Worm (Caenorhabditis elegans) whole organism, late embryonic: ENCODE results near the gene C05B5.2.

Experiments used
- C08G9.2 ChIP-seq: sonication (generic microtip); optimal IDR thresholded peaks from 2 replicates; lab custom pipeline; 2016; ENCODE audit warnings: mild to moderate bottlenecking, missing genetic modification characterization, moderate library complexity, missing compliant biosample characterization
- C38D4.7 ChIP-seq: fragments of 200-800 bp; sonication (Bioruptor generic); optimal IDR thresholded peaks from 2 replicates; lab custom pipeline; 2018; ENCODE audit warnings: mild to moderate bottlenecking, missing genetic modification characterization, moderate library complexity, missing compliant biosample characterization
- F13H6.1 ChIP-seq: sonication (generic microtip); optimal IDR thresholded peaks from 2 replicates; lab custom pipeline; 2016; ENCODE audit warnings: missing genetic modification characterization, missing compliant biosample characterization
- K02D7.2 ChIP-seq: sonication (generic microtip); optimal IDR thresholded peaks from 2 replicates; lab custom pipeline; 2017; ENCODE audit warnings: mild to moderate bottlenecking, missing genetic modification characterization, missing compliant biosample characterization
- Y22D7AL.16 ChIP-seq: sonication (generic microtip); optimal IDR thresholded peaks from 2 replicates; lab custom pipeline; 2016; ENCODE audit warnings: missing genetic modification characterization, missing compliant biosample characterization
- ama-1 ChIP-seq: fragments of 150-350 bp; optimal IDR thresholded peaks from 2 replicates; lab custom pipeline; 2014
- ceh-14 ChIP-seq: sonication (generic microtip); optimal IDR thresholded peaks from 2 replicates; lab custom pipeline; 2016; ENCODE audit warnings: missing genotype, missing genetic modification characterization, missing compliant biosample characterization
- ceh-22 ChIP-seq: sonication (generic microtip); optimal IDR thresholded peaks from 2 replicates; lab custom pipeline; 2017; ENCODE audit warnings: missing biosample characterization, missing genetic modification characterization
- ceh-24 ChIP-seq: sonication (generic microtip); optimal IDR thresholded peaks from 2 replicates; lab custom pipeline; 2016; ENCODE audit warnings: mild to moderate bottlenecking, missing genetic modification characterization, missing compliant biosample characterization
- ceh-30 ChIP-seq: fragments of 150-350 bp; optimal IDR thresholded peaks from 2 replicates; lab custom pipeline; 2014; ENCODE audit warnings: missing biosample characterization, missing genetic modification characterization
- ceh-31 ChIP-seq: sonication (generic microtip); optimal IDR thresholded peaks from 2 replicates; lab custom pipeline; 2016; ENCODE audit warnings: missing genetic modification characterization, missing compliant biosample characterization
- ceh-45 ChIP-seq: fragments of 200-800 bp; sonication (Bioruptor generic); IDR thresholded peaks from 2 replicates; pipeline ENCODE4 v1.3.6; 2022; ENCODE audit warnings: missing genetic modification reagents, missing genetic modification characterization, missing compliant biosample characterization
- ceh-48 ChIP-seq: sonication (generic microtip); optimal IDR thresholded peaks from 2 replicates; lab custom pipeline; 2016; ENCODE audit warnings: missing genetic modification characterization, inconsistent platforms, missing compliant biosample characterization
- ceh-6 ChIP-seq: fragments of 200-800 bp; sonication (Bioruptor generic); optimal IDR thresholded peaks from 2 replicates; lab custom pipeline; 2018; ENCODE audit warnings: mild to moderate bottlenecking, missing genetic modification characterization, missing compliant biosample characterization
- ceh-9 ChIP-seq: sonication (generic microtip); optimal IDR thresholded peaks from 2 replicates; lab custom pipeline; 2016; ENCODE audit warnings: mild to moderate bottlenecking, missing genetic modification characterization, inconsistent platforms, missing compliant biosample characterization
- elt-2 ChIP-seq: sonication (generic microtip); optimal IDR thresholded peaks from 2 replicates; lab custom pipeline; 2016; ENCODE audit warnings: missing genetic modification reagents, missing genetic modification characterization, missing compliant biosample characterization
- elt-4 ChIP-seq: sonication (generic microtip); optimal IDR thresholded peaks from 2 replicates; lab custom pipeline; 2016; ENCODE audit warnings: missing genetic modification characterization, missing compliant biosample characterization
- ets-4 ChIP-seq: sonication (generic microtip); optimal IDR thresholded peaks from 2 replicates; lab custom pipeline; 2016; ENCODE audit warnings: missing genetic modification characterization, missing compliant biosample characterization
- eyg-1 ChIP-seq: sonication (generic microtip); optimal IDR thresholded peaks from 2 replicates; lab custom pipeline; 2016; ENCODE audit warnings: missing genotype, missing genetic modification characterization, missing compliant biosample characterization
- fax-1 ChIP-seq: sonication (generic microtip); optimal IDR thresholded peaks from 2 replicates; lab custom pipeline; 2016; ENCODE audit warnings: missing genotype, missing genetic modification characterization, missing compliant biosample characterization
- fkh-10 ChIP-seq: fragments of 150-350 bp; optimal IDR thresholded peaks from 2 replicates; lab custom pipeline; 2014; ENCODE audit warnings: missing biosample characterization, missing genetic modification reagents, missing genetic modification characterization
- fkh-6 ChIP-seq: sonication (generic microtip); optimal IDR thresholded peaks from 2 replicates; lab custom pipeline; 2016; ENCODE audit warnings: missing genetic modification characterization, missing compliant biosample characterization
- gmeb-2 ChIP-seq: sonication (generic microtip); optimal IDR thresholded peaks from 2 replicates; lab custom pipeline; 2016; ENCODE audit warnings: missing genetic modification characterization, inconsistent platforms, missing compliant biosample characterization
- hlh-13 ChIP-seq: fragments of 200-800 bp; sonication (Bioruptor generic); optimal IDR thresholded peaks from 2 replicates; lab custom pipeline; 2018; ENCODE audit warnings: mild to moderate bottlenecking, missing genetic modification characterization, missing compliant biosample characterization
- hlh-15 ChIP-seq: sonication (generic microtip); optimal IDR thresholded peaks from 2 replicates; lab custom pipeline; 2016; ENCODE audit warnings: missing genetic modification characterization, missing compliant biosample characterization
- hlh-30 ChIP-seq: sonication (generic microtip); optimal IDR thresholded peaks from 2 replicates; lab custom pipeline; 2017; ENCODE audit warnings: antibody characterized with exemption, missing genetic modification characterization, missing compliant biosample characterization; ENCODE audit not compliant: insufficient read depth
- hlh-6 ChIP-seq: sonication (generic microtip); optimal IDR thresholded peaks from 2 replicates; lab custom pipeline; 2016; ENCODE audit warnings: missing genotype, missing genetic modification characterization, missing compliant biosample characterization
- hlh-8 ChIP-seq: sonication (generic microtip); optimal IDR thresholded peaks from 2 replicates; lab custom pipeline; 2016; ENCODE audit warnings: missing genotype, missing genetic modification characterization, missing compliant biosample characterization
- lim-6 ChIP-seq: sonication (generic microtip); optimal IDR thresholded peaks from 2 replicates; lab custom pipeline; 2016; ENCODE audit warnings: missing genetic modification characterization, missing compliant biosample characterization
- lin-11 ChIP-seq: fragments of 200-800 bp; sonication (Bioruptor generic); optimal IDR thresholded peaks from 2 replicates; lab custom pipeline; 2018; ENCODE audit warnings: mild to moderate bottlenecking, missing genetic modification characterization, missing compliant biosample characterization
- madf-2 ChIP-seq: sonication (generic microtip); optimal IDR thresholded peaks from 2 replicates; lab custom pipeline; 2017; ENCODE audit warnings: missing genetic modification characterization, missing compliant biosample characterization
- mec-3 ChIP-seq: sonication (generic microtip); optimal IDR thresholded peaks from 2 replicates; lab custom pipeline; 2016; ENCODE audit warnings: borderline replicate concordance, missing genetic modification characterization, missing compliant biosample characterization
- nfya-1 ChIP-seq: sonication (generic microtip); optimal IDR thresholded peaks from 2 replicates; lab custom pipeline; 2017; ENCODE audit warnings: missing genetic modification characterization, mild to moderate bottlenecking, missing compliant biosample characterization, antibody characterized with exemption, moderate library complexity
- nhr-11 ChIP-seq: fragments of 150-350 bp; optimal IDR thresholded peaks from 2 replicates; lab custom pipeline; 2014; ENCODE audit warnings: missing biosample characterization, missing genetic modification characterization
- nhr-232 ChIP-seq: sonication (generic microtip); optimal IDR thresholded peaks from 2 replicates; lab custom pipeline; 2016; ENCODE audit warnings: missing genetic modification characterization, missing compliant biosample characterization
- npax-4 ChIP-seq: sonication (generic microtip); optimal IDR thresholded peaks from 2 replicates; lab custom pipeline; 2016; ENCODE audit warnings: missing genetic modification characterization, missing compliant biosample characterization
- odd-2 ChIP-seq: sonication (generic microtip); optimal IDR thresholded peaks from 2 replicates; lab custom pipeline; 2017; ENCODE audit warnings: antibody characterized with exemption, mild to moderate bottlenecking, missing genetic modification characterization, missing compliant biosample characterization
- pag-3 ChIP-seq: sonication (generic microtip); optimal IDR thresholded peaks from 2 replicates; lab custom pipeline; 2016; ENCODE audit warnings: missing compliant biosample characterization, missing genetic modification characterization, borderline replicate concordance
- pat-9 ChIP-seq: fragments of 200-800 bp; sonication (Bioruptor generic); optimal IDR thresholded peaks from 2 replicates; lab custom pipeline; 2018; ENCODE audit warnings: mild to moderate bottlenecking, missing genetic modification characterization, moderate library complexity, missing compliant biosample characterization
- pha-4 ChIP-seq: fragments of 150-350 bp; optimal IDR thresholded peaks from 2 replicates; lab custom pipeline; 2018; ENCODE audit warnings: missing biosample characterization, missing genetic modification reagents, missing genetic modification characterization
- rnt-1 ChIP-seq: sonication (generic microtip); optimal IDR thresholded peaks from 2 replicates; lab custom pipeline; 2016; ENCODE audit warnings: missing genetic modification characterization, missing compliant biosample characterization
- sdc-2 ChIP-seq: sonication (generic microtip); optimal IDR thresholded peaks from 2 replicates; lab custom pipeline; 2016; ENCODE audit warnings: missing genotype, missing genetic modification characterization, missing compliant biosample characterization
- sox-4 ChIP-seq: sonication (generic microtip); optimal IDR thresholded peaks from 2 replicates; lab custom pipeline; 2017; ENCODE audit warnings: mild to moderate bottlenecking, missing genetic modification characterization, inconsistent platforms, missing compliant biosample characterization
- syd-9 ChIP-seq: sonication (generic microtip); optimal IDR thresholded peaks from 2 replicates; lab custom pipeline; 2016; ENCODE audit warnings: mild to moderate bottlenecking, missing genetic modification characterization, moderate library complexity, missing compliant biosample characterization
- tbx-2 ChIP-seq: sonication (generic microtip); optimal IDR thresholded peaks from 2 replicates; lab custom pipeline; 2016; ENCODE audit warnings: missing genetic modification characterization, missing compliant biosample characterization
- tbx-7 ChIP-seq: sonication (generic microtip); optimal IDR thresholded peaks from 2 replicates; lab custom pipeline; 2016; ENCODE audit warnings: missing genotype, missing genetic modification characterization, missing compliant biosample characterization
- ttx-3 ChIP-seq: sonication (generic microtip); optimal IDR thresholded peaks from 2 replicates; lab custom pipeline; 2016; ENCODE audit warnings: missing genetic modification reagents, missing genetic modification characterization, missing compliant biosample characterization
- unc-42 ChIP-seq: sonication (generic microtip); optimal IDR thresholded peaks from 2 replicates; lab custom pipeline; 2016; ENCODE audit warnings: missing genotype, missing genetic modification characterization, missing compliant biosample characterization
- unc-55 ChIP-seq: sonication (generic microtip); optimal IDR thresholded peaks from 2 replicates; lab custom pipeline; 2017; ENCODE audit warnings: missing biosample characterization, missing genetic modification reagents, missing genetic modification characterization
- zip-5 ChIP-seq: sonication (generic microtip); optimal IDR thresholded peaks from 2 replicates; lab custom pipeline; 2016; ENCODE audit warnings: missing genetic modification characterization, missing compliant biosample characterization
- ztf-16 ChIP-seq: sonication (generic microtip); optimal IDR thresholded peaks from 2 replicates; lab custom pipeline; 2017; ENCODE audit warnings: missing genetic modification characterization, missing compliant biosample characterization

C05B5.2 gene

DNA sequence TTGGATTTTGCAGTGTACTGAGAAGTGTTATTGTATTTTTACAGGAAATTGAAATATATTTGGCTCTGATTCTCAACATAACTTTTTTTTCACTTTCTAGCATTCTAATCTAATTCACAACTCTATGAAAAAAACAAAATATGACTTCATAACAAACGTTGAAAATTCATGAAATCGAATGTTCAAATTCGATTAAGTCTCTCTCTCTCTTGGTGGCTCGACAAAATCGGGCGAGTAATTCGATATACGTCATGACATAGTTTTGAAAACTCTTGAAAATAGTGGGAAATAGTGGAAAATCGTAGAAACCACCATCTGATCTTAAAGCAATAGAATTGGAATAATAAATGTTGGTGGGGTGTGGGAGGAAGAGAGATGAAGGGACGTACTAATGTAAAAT, 17.7 kb upstream of the C05B5.2 start:
- TF ChIP-seq unc-42 (tag; lab: Kevin White, UChicago) (peak; percentile 92), npax-4 (tag; lab: Kevin White, UChicago) (no peak)

DNA sequence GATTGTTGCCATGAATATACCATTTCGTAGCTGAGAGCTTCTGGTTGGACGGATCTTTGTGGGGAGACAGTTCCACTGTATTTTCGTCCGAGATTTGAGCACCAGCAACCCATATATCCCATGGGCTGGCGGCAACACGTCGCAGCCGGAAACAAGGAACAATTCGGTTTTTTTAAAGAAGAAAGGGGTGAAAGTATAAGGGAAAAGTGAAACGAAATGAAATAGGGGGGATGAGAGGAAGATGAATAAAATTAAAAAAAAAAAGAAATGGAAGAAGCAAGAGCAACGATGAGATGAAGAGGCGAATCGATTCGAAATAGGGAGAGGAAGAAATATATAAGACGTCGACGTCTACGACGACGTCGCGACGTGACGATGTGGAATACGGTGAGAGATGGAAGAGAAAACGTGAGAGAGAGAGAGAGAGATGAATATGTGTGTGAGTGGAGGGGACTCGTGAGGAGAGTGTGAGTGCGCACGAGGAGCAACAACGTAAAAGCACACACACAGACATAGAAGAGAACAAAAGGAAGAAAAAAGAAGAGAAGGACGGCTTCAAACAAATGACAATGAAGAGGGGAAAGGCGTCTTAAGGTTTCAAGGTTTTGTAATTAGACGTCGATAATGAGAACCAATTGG, 16.2 kb upstream of the C05B5.2 start, which contains the start of gene rgs-1:
TSS of gene rgs-1 (minus strand) at position 146 of the 639 bp plus-strand sequence.
- TF ChIP-seq eyg-1 (tag; lab: Kevin White, UChicago) (no peak), pha-4 (tag; lab: Kevin White, UChicago) (no peak), ceh-14 (tag; lab: Kevin White, UChicago) (peak; percentile 85), C38D4.7 (GFP tag; lab: Kevin White, UChicago) (no peak), ceh-24 (tag; lab: Kevin White, UChicago) (no peak), hlh-15 (no peak), ets-4 (tag; lab: Kevin White, UChicago) (no peak), syd-9 (tag; lab: Kevin White, UChicago) (peak; percentile 0), nfya-1 (tag; lab: Kevin White, UChicago) (peak; percentile 51), fkh-10 (GFP tag; lab: Kevin White, UChicago) (no peak), elt-2 (tag; lab: Kevin White, UChicago) (no peak), fkh-6 (no peak), hlh-6 (tag; lab: Kevin White, UChicago) (peak; percentile 8), ceh-45 (GFP tag; lab: Robert Waterston, UW) (no peak), ceh-9 (no peak), unc-42 (tag; lab: Kevin White, UChicago) (peak; percentile 69), ceh-48 (peak; percentile 34), unc-55 (GFP tag; lab: Kevin White, UChicago) (no peak), ztf-16 (tag; lab: Kevin White, UChicago) (no peak), lim-6 (peak; percentile 57), pag-3 (no peak), odd-2 (tag; lab: Kevin White, UChicago) (no peak), C08G9.2 (tag; lab: Kevin White, UChicago) (peak; percentile 39), gmeb-2 (tag; lab: Kevin White, UChicago) (no peak), zip-5 (tag; lab: Kevin White, UChicago) (no peak), ceh-30 (tag; lab: Kevin White, UChicago) (no peak), sdc-2 (tag; lab: Kevin White, UChicago) (no peak), madf-2 (tag; lab: Kevin White, UChicago) (no peak), K02D7.2 (no peak), ceh-22 (tag; lab: Kevin White, UChicago) (no peak), elt-4 (tag; lab: Kevin White, UChicago) (no peak), tbx-2 (tag; lab: Kevin White, UChicago) (peak; percentile 58), Y22D7AL.16 (tag; lab: Kevin White, UChicago) (no peak), F13H6.1 (tag; lab: Kevin White, UChicago) (no peak), mec-3 (tag; lab: Kevin White, UChicago) (no peak), nhr-11 (tag; lab: Kevin White, UChicago) (no peak), pat-9 (tag; lab: Kevin White, UChicago) (no peak), ama-1 (lab: Kevin White, UChicago) (no peak), tbx-7 (tag; lab: Kevin White, UChicago) (no peak), hlh-13 (GFP tag; lab: Kevin White, UChicago) (no peak), ceh-6 (GFP tag; lab: Kevin White, UChicago) (no peak), ceh-31 (tag; lab: Kevin White, UChicago) (peak; percentile 71), fax-1 (tag; lab: Kevin White, UChicago) (peak; percentile 28), hlh-30 (peak; percentile 86), lin-11 (tag; lab: Kevin White, UChicago) (no peak), sox-4 (tag; lab: Kevin White, UChicago) (no peak), ttx-3 (tag; lab: Kevin White, UChicago) (no peak), rnt-1 (tag; lab: Kevin White, UChicago) (no peak), hlh-8 (tag; lab: Kevin White, UChicago) (no peak), nhr-232 (tag; lab: Kevin White, UChicago) (no peak)
